Worm (Caenorhabditis elegans): ENCODE results near the gene sre-38.

- no peak for TF ChIP-seq unc-62 (GFP tag; optimal IDR thresholded peaks at IDR 0.05 in 1 of 2)
- TF ChIP-seq unc-62 (tag; optimal IDR thresholded peaks at IDR 0.05) = no peak
- TF ChIP-seq pha-4 (GFP tag; IDR thresholded peaks at IDR 0.05) = no peak
- TF ChIP-seq pha-4 (tag; optimal IDR thresholded peaks at IDR 0.05) = no peak
- no peak for TF ChIP-seq ceh-32 (tag; optimal IDR thresholded peaks at IDR 0.05; ENCODE audit: poor library complexity)
- TF ChIP-seq madf-9 (GFP tag; conservative IDR thresholded peaks at IDR 0.05) = no peak
- no peak for TF ChIP-seq hlh-11 (tag; optimal IDR thresholded peaks at IDR 0.05)
- TF ChIP-seq unc-39 (tag; optimal IDR thresholded peaks at IDR 0.05) = no peak
Observed at ce11 chrII:12462244-12462643, 4.9 kb downstream of the sre-38 start, which contains the start of gene F15A4.2.
